Worm (Caenorhabditis elegans) whole organism, L4/young adult: Measurements from ENCODE around the gene F46F5.15.
"Not testable (repeated sequence)": the region's sequence is repeated elsewhere in the genome, so short reads cannot be mapped to it uniquely, and the experiment has no call there.

Source experiments
- W03F9.2 ChIP-seq: fragments of 150-350 bp; optimal IDR thresholded peaks from 2 replicates; lab custom pipeline; 2014; ENCODE audit warnings: missing biosample characterization, missing genetic modification characterization
- dao-5 ChIP-seq: sonication (generic microtip); optimal IDR thresholded peaks from 2 replicates; lab custom pipeline; 2016; ENCODE audit warnings: missing genotype, missing genetic modification characterization, moderate library complexity, missing compliant biosample characterization
- him-1 ChIP-seq: sonication (generic microtip); optimal IDR thresholded peaks from 2 replicates; lab custom pipeline; 2016; ENCODE audit warnings: missing genotype, missing genetic modification reagents, missing genetic modification characterization, missing compliant biosample characterization

The F46F5.15 gene

ce11 chrII:821514-821913 is 33.3 kb downstream of the F46F5.15 start, which contains the start of gene F46F5.8:
Gene F46F5.8 (minus strand): TSS chrII:821614.
- TF ChIP-seq dao-5 (tag; lab: Kevin White, UChicago), result no peak

- TF ChIP-seq W03F9.2; dao-5 (tag; lab: Kevin White, UChicago); him-1 (tag; lab: Kevin White, UChicago): not testable (repeated sequence)
Observed at ce11 chrII:822730-823129, 34.5 kb downstream of the F46F5.15 start, which contains the start of gene msrp-4. Gene msrp-4 (minus strand): TSS chrII:822830.

ce11 chrII:823529-823928 is 35.3 kb downstream of the F46F5.15 start, which contains the start of gene F46F5.10:
Gene F46F5.10 (plus strand): TSS chrII:823829.
- TF ChIP-seq W03F9.2 (no peak), him-1 (tag; lab: Kevin White, UChicago) (no peak), dao-5 (tag; lab: Kevin White, UChicago) (no peak)

- TF ChIP-seq him-1 (tag; lab: Kevin White, UChicago) (no peak), dao-5 (tag; lab: Kevin White, UChicago) (no peak), W03F9.2 (no peak)
Observed at ce11 chrII:825521-825920, 37.3 kb downstream of the F46F5.15 start, which contains the start of gene F28A10.1. Gene F28A10.1 (plus strand): TSS chrII:825821.

DNA sequence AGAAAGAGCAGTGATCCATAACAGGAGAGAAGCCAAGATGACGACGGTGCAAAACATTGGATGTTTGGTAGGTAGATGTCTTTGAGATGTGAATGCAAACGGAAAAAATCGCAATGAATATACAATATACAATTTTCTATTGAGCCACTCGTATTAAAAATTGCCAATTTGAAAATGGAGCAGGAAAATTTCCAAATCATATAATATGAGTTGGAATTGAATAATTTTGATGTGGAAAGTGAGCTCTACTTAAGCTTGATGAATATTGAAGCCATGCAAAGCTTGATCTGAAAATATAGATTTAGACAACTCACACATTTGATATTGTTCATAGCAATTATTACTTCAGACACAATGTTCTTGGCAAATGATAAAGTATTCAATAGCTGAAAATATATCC is 50.2 kb downstream of the F46F5.15 start, which contains the start of gene F28A10.8:
Gene F28A10.8 (minus strand): TSS at position 101 of the 400 bp plus-strand sequence.
- no peak for TF ChIP-seq dao-5 (tag; lab: Kevin White, UChicago)
- no peak for TF ChIP-seq W03F9.2
- no peak for TF ChIP-seq him-1 (tag; lab: Kevin White, UChicago)
